Worm (Caenorhabditis elegans): ENCODE measurements around the gene pph-1.

pph-1 gene

DNA sequence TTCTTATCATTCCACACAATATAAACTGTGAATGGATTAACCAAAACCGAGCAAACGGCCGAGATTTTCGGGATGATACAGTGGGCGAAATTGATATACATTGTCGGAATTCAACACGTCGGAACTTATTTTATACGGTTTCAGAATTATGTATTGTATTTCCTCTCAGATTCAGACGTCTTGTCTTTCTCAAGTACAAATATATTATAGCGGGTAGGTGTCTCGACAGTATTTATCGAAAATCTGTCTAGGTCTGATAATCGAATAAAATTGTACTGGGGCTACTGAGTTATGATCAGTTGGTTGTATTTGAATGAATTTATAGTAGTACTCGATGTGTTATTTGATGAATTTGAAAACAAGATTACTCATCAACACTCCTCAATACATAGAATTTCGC is 41.3 kb downstream of the pph-1 start, which contains the start of gene srj-22:
Gene srj-22, minus strand, starts transcription at position 101 of the 400 bp plus-strand sequence.
- TF ChIP-seq snpc-4 (tag; optimal IDR thresholded peaks at IDR 0.05): no peak
- no peak for TF ChIP-seq F13H6.1 (tag; optimal IDR thresholded peaks at IDR 0.05)
- no peak for TF ChIP-seq elt-3 (tag; optimal IDR thresholded peaks at IDR 0.05)
- TF ChIP-seq mab-5 (tag; optimal IDR thresholded peaks at IDR 0.05): no peak
- no peak for TF ChIP-seq lsy-2 (tag; optimal IDR thresholded peaks at IDR 0.05)
- TF ChIP-seq sem-4 (tag; optimal IDR thresholded peaks at IDR 0.05): no peak
- TF ChIP-seq unc-39 (tag; optimal IDR thresholded peaks at IDR 0.05): no peak
- TF ChIP-seq lin-11 (tag; optimal IDR thresholded peaks at IDR 0.05): no peak
- no peak for TF ChIP-seq gmeb-1 (tag; optimal IDR thresholded peaks at IDR 0.05)
- TF ChIP-seq ztf-11 (tag; optimal IDR thresholded peaks at IDR 0.05): no peak
- TF ChIP-seq alr-1 (tag; optimal IDR thresholded peaks at IDR 0.05): no peak
- no peak for TF ChIP-seq nhr-25 (tag; optimal IDR thresholded peaks at IDR 0.05)
- no peak for TF ChIP-seq blmp-1 (tag; optimal IDR thresholded peaks at IDR 0.05; ENCODE audit: insufficient read depth)
- TF ChIP-seq ceh-82 (tag; optimal IDR thresholded peaks at IDR 0.05): no peak
- TF ChIP-seq sma-3 (GFP tag; optimal IDR thresholded peaks at IDR 0.05): no peak

DNA sequence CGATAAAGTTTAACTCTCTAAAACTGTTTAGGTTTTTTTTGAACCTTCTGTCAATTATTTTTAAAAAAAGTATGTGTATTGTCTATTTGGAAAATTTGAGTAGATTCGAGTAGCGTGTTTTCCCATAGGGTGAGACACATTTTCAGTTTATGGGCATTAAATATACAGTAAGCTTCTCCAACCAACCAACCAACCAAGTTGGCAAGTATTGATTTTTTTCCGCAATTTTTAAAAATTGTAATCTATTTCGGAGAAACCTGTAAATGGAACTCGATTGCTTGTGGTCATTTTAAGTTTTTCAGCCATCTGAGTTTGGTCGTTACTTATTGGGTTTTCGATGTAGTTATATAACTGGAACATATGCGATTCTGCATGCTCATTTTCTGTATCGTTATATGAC is 42.7 kb downstream of the pph-1 start, which contains the start of gene srj-21:
Gene srj-21, plus strand, starts transcription at position 301 of the 400 bp plus-strand sequence.
- TF ChIP-seq sem-4 (tag; optimal IDR thresholded peaks at IDR 0.05): no peak
- no peak for TF ChIP-seq blmp-1 (tag; optimal IDR thresholded peaks at IDR 0.05; ENCODE audit: insufficient read depth)
- TF ChIP-seq snpc-4 (tag; optimal IDR thresholded peaks at IDR 0.05): no peak
- no peak for TF ChIP-seq mab-5 (tag; optimal IDR thresholded peaks at IDR 0.05)
- no peak for TF ChIP-seq egl-27 (tag; optimal IDR thresholded peaks at IDR 0.05)
- no peak for TF ChIP-seq ztf-11 (tag; optimal IDR thresholded peaks at IDR 0.05)
- no peak for TF ChIP-seq nhr-6 (tag; optimal IDR thresholded peaks at IDR 0.05)
- no peak for TF ChIP-seq nhr-77 (tag; optimal IDR thresholded peaks at IDR 0.05)
- TF ChIP-seq ztf-1 (GFP tag; conservative IDR thresholded peaks at IDR 0.05): no peak

DNA sequence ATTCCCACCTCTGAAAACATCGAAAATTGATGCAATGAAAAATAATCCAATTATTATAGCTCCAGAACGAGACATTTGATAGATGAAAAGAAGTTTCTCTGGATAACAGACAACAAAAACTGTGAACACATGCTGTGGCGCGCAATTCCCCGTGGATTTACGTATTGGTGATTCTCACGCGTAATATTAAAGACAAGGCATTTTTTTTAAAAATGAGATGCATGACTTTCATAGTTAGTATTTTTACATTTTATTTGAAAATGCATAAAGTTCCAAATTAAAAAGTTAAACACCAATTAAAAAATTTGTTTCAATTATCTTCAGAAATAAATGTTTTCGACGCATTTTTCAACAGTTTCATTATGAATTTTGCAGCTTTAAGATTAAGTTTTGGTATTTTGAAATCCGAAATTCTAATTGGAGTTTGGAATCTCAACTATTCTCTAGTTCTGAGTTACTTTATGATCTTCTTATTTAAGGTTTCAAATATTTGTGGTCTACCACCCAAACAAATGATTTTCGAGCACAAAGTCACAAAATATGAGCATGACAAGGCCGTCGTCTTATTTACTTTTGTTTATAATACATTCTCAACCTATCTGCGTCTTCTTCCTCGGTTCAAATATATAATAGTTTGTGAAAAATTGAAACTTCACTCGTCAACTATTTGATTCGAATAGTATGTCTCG is 45.1 kb downstream of the pph-1 start, which contains the start of the genes selt-1.2 and F28H7.2:
Gene selt-1.2, minus strand, starts transcription at position 101 of the 689 bp plus-strand sequence.
Gene F28H7.2, plus strand, starts transcription at position 639 of the 689 bp plus-strand sequence.
- TF ChIP-seq ztf-4 (tag; optimal IDR thresholded peaks at IDR 0.05) (no peak), nhr-77 (tag; optimal IDR thresholded peaks at IDR 0.05) (no peak), mbf-1 (tag; optimal IDR thresholded peaks at IDR 0.05) (no peak), ZK546.5 (tag; optimal IDR thresholded peaks at IDR 0.05) (no peak), Y55F3AM.14 (GFP tag; optimal IDR thresholded peaks at IDR 0.05) (no peak), alr-1 (tag; optimal IDR thresholded peaks at IDR 0.05) (no peak), C34F6.9 (tag; optimal IDR thresholded peaks at IDR 0.05) (no peak), unc-62 (GFP tag; optimal IDR thresholded peaks at IDR 0.05) (no peak), ztf-1 (GFP tag; conservative IDR thresholded peaks at IDR 0.05) (no peak), sem-4 (tag; optimal IDR thresholded peaks at IDR 0.05) (no peak), lin-39 (tag; optimal IDR thresholded peaks at IDR 0.05) (no peak), elt-1 (tag; optimal IDR thresholded peaks at IDR 0.05) (no peak), nhr-25 (tag; optimal IDR thresholded peaks at IDR 0.05) (no peak), ceh-82 (tag; optimal IDR thresholded peaks at IDR 0.05) (no peak)

DNA sequence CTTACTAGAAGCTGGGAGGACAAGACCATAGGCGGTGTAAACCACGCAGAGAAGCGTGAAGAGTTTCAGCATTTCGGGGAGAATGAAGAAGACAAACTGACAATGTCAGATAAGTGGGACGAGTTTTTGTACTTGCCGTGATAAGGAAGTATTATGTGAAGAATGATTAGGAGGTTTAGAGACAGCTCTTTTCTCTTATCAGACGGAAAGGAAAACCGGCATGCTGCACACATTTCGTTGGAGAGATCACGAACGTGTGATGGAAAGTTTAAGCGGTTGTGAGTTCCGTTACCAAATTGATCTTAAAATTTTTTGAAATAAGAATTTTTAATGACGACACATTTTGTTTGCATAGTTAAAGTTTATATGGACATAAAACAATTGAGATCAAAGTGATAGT is 48.3 kb downstream of the pph-1 start, which contains the start of gene F28H7.3:
Gene F28H7.3, minus strand, starts transcription at position 159 of the 400 bp plus-strand sequence.
- TF ChIP-seq alr-1 (tag; optimal IDR thresholded peaks at IDR 0.05) (no peak), nhr-23 (tag; optimal IDR thresholded peaks at IDR 0.05) (no peak), nhr-129 (tag; optimal IDR thresholded peaks at IDR 0.05) (no peak), nhr-237 (tag; optimal IDR thresholded peaks at IDR 0.05) (no peak), dmd-4 (tag; optimal IDR thresholded peaks at IDR 0.05) (no peak), ceh-16 (tag; optimal IDR thresholded peaks at IDR 0.05) (no peak), ztf-4 (tag; optimal IDR thresholded peaks at IDR 0.05) (no peak), peb-1 (tag; optimal IDR thresholded peaks at IDR 0.05) (no peak), snpc-4 (tag; optimal IDR thresholded peaks at IDR 0.05) (no peak), Y55F3AM.14 (GFP tag; optimal IDR thresholded peaks at IDR 0.05) (no peak), nhr-11 (tag; optimal IDR thresholded peaks at IDR 0.05) (no peak), ZK546.5 (tag; optimal IDR thresholded peaks at IDR 0.05) (no peak), unc-62 (GFP tag; optimal IDR thresholded peaks at IDR 0.05) (no peak), zag-1 (tag; optimal IDR thresholded peaks at IDR 0.05) (no peak), lin-13 (GFP tag; optimal IDR thresholded peaks at IDR 0.05) (no peak), unc-39 (tag; optimal IDR thresholded peaks at IDR 0.05) (no peak), fos-1 (tag; optimal IDR thresholded peaks at IDR 0.05) (peak; percentile 71), elt-1 (tag; optimal IDR thresholded peaks at IDR 0.05) (no peak), sma-9 (GFP tag; optimal IDR thresholded peaks at IDR 0.05) (peak; percentile 64), sma-9 (tag; optimal IDR thresholded peaks at IDR 0.05) (no peak), crh-2 (tag; optimal IDR thresholded peaks at IDR 0.05) (peak; percentile 12)
